Worm (Caenorhabditis elegans) whole organism, mixed stage, embryonic: ENCODE data around the gene Y47D3A.32.
A peak's percentile ranks its signal among the peaks of the same experiment; 100 is the strongest.

Source experiments
- ceh-39 ChIP-seq: fragments of 150-350 bp; optimal IDR thresholded peaks from 2 replicates; lab custom pipeline; 2014; ENCODE audit warnings: missing biosample characterization, missing genetic modification characterization
- ces-1 ChIP-seq: fragments of 150-350 bp; optimal IDR thresholded peaks from 2 replicates; lab custom pipeline; 2014; ENCODE audit warnings: missing biosample characterization, missing genetic modification reagents, missing genetic modification characterization
- cnd-1 ChIP-seq: fragments of 200-800 bp; sonication (Bioruptor generic); optimal IDR thresholded peaks from 2 replicates; lab custom pipeline; 2018; ENCODE audit warnings: mild to moderate bottlenecking, missing genetic modification characterization, missing compliant biosample characterization
- elt-3 ChIP-seq: fragments of 150-350 bp; optimal IDR thresholded peaks from 2 replicates; lab custom pipeline; 2014; ENCODE audit warnings: missing biosample characterization, missing genetic modification characterization
- lin-32 ChIP-seq: fragments of 200-800 bp; sonication (Bioruptor generic); optimal IDR thresholded peaks from 2 replicates; lab custom pipeline; 2018; ENCODE audit warnings: mild to moderate bottlenecking, missing genetic modification characterization, missing compliant biosample characterization
- mab-5 ChIP-seq: fragments of 150-350 bp; optimal IDR thresholded peaks from 2 replicates; lab custom pipeline; 2014; ENCODE audit warnings: missing biosample characterization, missing genetic modification characterization
- nhr-237 ChIP-seq: fragments of 150-350 bp; optimal IDR thresholded peaks from 2 replicates; lab custom pipeline; 2014; ENCODE audit warnings: missing biosample characterization, missing genetic modification characterization
- nhr-28 ChIP-seq: fragments of 150-350 bp; optimal IDR thresholded peaks from 2 replicates; lab custom pipeline; 2014; ENCODE audit warnings: missing biosample characterization, missing genetic modification characterization
- sptf-1 ChIP-seq: sonication (generic microtip); optimal IDR thresholded peaks from 2 replicates; lab custom pipeline; 2017; ENCODE audit warnings: mild to moderate bottlenecking, missing genetic modification characterization, moderate library complexity, missing compliant biosample characterization

- no peak for TF ChIP-seq cnd-1 (tag; lab: Kevin White, UChicago)
- TF ChIP-seq sptf-1, result no peak
- peak; percentile 73 for TF ChIP-seq ces-1 (GFP tag; lab: Kevin White, UChicago)
- TF ChIP-seq elt-3, result no peak
- no peak for TF ChIP-seq lin-32 (GFP tag; lab: Kevin White, UChicago)
- no peak for TF ChIP-seq nhr-28 (tag; lab: Kevin White, UChicago)
- TF ChIP-seq mab-5 (tag; lab: Kevin White, UChicago), result no peak
- TF ChIP-seq nhr-237, result no peak
- no peak for TF ChIP-seq ceh-39 (tag; lab: Kevin White, UChicago)
Observed at ce11 chrIII:11286069-11286468, 33.9 kb downstream of the Y47D3A.32 start.
